Fruit fly (Drosophila melanogaster) whole organism, prepupa: ENCODE measurements around the gene Secp43.
A peak's percentile ranks its signal among the peaks of the same experiment; 100 is the strongest.

Experiments used
- Blimp-1 ChIP-seq: fragments of 200-800 bp; sonication (Bioruptor generic); optimal IDR thresholded peaks from 3 replicates; lab custom pipeline; 2017; ENCODE audit warnings: missing biosample characterization, missing genetic modification characterization, mild to moderate bottlenecking, moderate library complexity, missing genetic modification reagents
- CG10631 ChIP-seq: fragments of 200-800 bp; sonication (Bioruptor generic); optimal IDR thresholded peaks from 2 replicates; lab custom pipeline; 2016; ENCODE audit warnings: missing biosample characterization, missing genetic modification characterization
- CG11294 ChIP-seq: fragments of 200-800 bp; sonication (Bioruptor generic); IDR thresholded peaks from 2 replicates; pipeline ENCODE4 v1.3.6; 2022; ENCODE audit warnings: missing biosample characterization, missing genetic modification characterization
- CG11762 ChIP-seq: fragments of 200-800 bp; sonication (Bioruptor generic); optimal IDR thresholded peaks from 3 replicates; lab custom pipeline; 2016; ENCODE audit warnings: missing biosample characterization, missing genetic modification characterization; ENCODE audit not compliant: insufficient read depth
- CG11902 ChIP-seq: fragments of 200-800 bp; sonication (Bioruptor generic); optimal IDR thresholded peaks from 3 replicates; lab custom pipeline; 2016; ENCODE audit warnings: missing biosample characterization, missing genetic modification characterization
- CG15336 ChIP-seq: fragments of 200-800 bp; sonication (Bioruptor generic); IDR thresholded peaks from 2 replicates; pipeline ENCODE4 v1.3.6; 2022; ENCODE audit warnings: missing biosample characterization, missing genetic modification characterization
- CG1621 ChIP-seq: fragments of 200-800 bp; sonication (Bioruptor generic); optimal IDR thresholded peaks from 3 replicates; lab custom pipeline; 2018; ENCODE audit warnings: missing biosample characterization, mild to moderate bottlenecking, missing genetic modification characterization
- CG16779 ChIP-seq: fragments of 200-800 bp; sonication (Bioruptor generic); optimal IDR thresholded peaks from 3 replicates; lab custom pipeline; 2017; ENCODE audit warnings: missing biosample characterization, mild to moderate bottlenecking, missing genetic modification characterization
- CG3032 ChIP-seq: fragments of 200-800 bp; optimal IDR thresholded peaks from 2 replicates; lab custom pipeline; 2019; ENCODE audit warnings: missing biosample characterization, mild to moderate bottlenecking, missing genetic modification characterization, moderate library complexity
- CG31627 ChIP-seq: fragments of 200-800 bp; sonication (Bioruptor generic); optimal IDR thresholded peaks from 3 replicates; lab custom pipeline; 2016; ENCODE audit warnings: missing biosample characterization, missing genetic modification characterization
- CG32006 ChIP-seq: fragments of 200-800 bp; sonication (Bioruptor generic); optimal IDR thresholded peaks from 3 replicates; lab custom pipeline; 2017; ENCODE audit warnings: missing biosample characterization, mild to moderate bottlenecking, missing genetic modification characterization
- CG34406 ChIP-seq: fragments of 200-800 bp; sonication (Bioruptor generic); optimal IDR thresholded peaks from 3 replicates; lab custom pipeline; 2016; ENCODE audit warnings: missing biosample characterization, missing genetic modification characterization
- CG3919 ChIP-seq: fragments of 200-800 bp; sonication (Bioruptor generic); optimal IDR thresholded peaks from 3 replicates; lab custom pipeline; 2016; ENCODE audit warnings: missing biosample characterization, missing genetic modification characterization
- CG4318 ChIP-seq: fragments of 200-800 bp; sonication (Bioruptor generic); optimal IDR thresholded peaks from 3 replicates; lab custom pipeline; 2017; ENCODE audit warnings: missing biosample characterization, mild to moderate bottlenecking, missing genetic modification characterization
- CG6276 ChIP-seq: fragments of 200-800 bp; sonication (Bioruptor generic); optimal IDR thresholded peaks from 2 replicates; lab custom pipeline; 2017; ENCODE audit warnings: missing biosample characterization, mild to moderate bottlenecking, missing genetic modification characterization
- CG6792 ChIP-seq: fragments of 200-800 bp; sonication (Bioruptor generic); optimal IDR thresholded peaks from 3 replicates; lab custom pipeline; 2016; ENCODE audit warnings: missing biosample characterization, missing genetic modification characterization
- CG6808 ChIP-seq: fragments of 200-800 bp; sonication (Bioruptor generic); optimal IDR thresholded peaks from 3 replicates; lab custom pipeline; 2017; ENCODE audit warnings: missing biosample characterization, missing genetic modification characterization, mild to moderate bottlenecking, moderate library complexity, missing genetic modification reagents
- CG6854 ChIP-seq: fragments of 200-800 bp; sonication (Bioruptor generic); optimal IDR thresholded peaks from 2 replicates; lab custom pipeline; 2017; ENCODE audit warnings: missing biosample characterization, mild to moderate bottlenecking, missing genetic modification characterization
- CG8119 ChIP-seq: fragments of 200-800 bp; sonication (Bioruptor generic); IDR thresholded peaks from 3 replicates; pipeline ENCODE4 v1.3.6; 2022; ENCODE audit warnings: missing biosample characterization, missing genetic modification characterization
- CG8319 ChIP-seq: fragments of 200-800 bp; sonication (Bioruptor generic); optimal IDR thresholded peaks from 3 replicates; lab custom pipeline; 2016; ENCODE audit warnings: missing biosample characterization, missing genetic modification characterization
- CG8632 ChIP-seq: fragments of 200-800 bp; sonication (Bioruptor generic); optimal IDR thresholded peaks from 3 replicates; lab custom pipeline; 2016; ENCODE audit warnings: missing biosample characterization, missing genetic modification characterization
- CG9139 ChIP-seq: fragments of 200-800 bp; sonication (Bioruptor generic); optimal IDR thresholded peaks from 3 replicates; lab custom pipeline; 2017; ENCODE audit warnings: missing biosample characterization, mild to moderate bottlenecking, missing genetic modification characterization
- Eip75B ChIP-seq: fragments of 200-800 bp; sonication (Bioruptor generic); optimal IDR thresholded peaks from 3 replicates; lab custom pipeline; 2016; ENCODE audit warnings: missing biosample characterization, missing genetic modification characterization
- Eip93F ChIP-seq: fragments of 200-800 bp; sonication (Bioruptor generic); optimal IDR thresholded peaks from 2 replicates; lab custom pipeline; 2016; ENCODE audit warnings: missing biosample characterization, mild to moderate bottlenecking, missing genetic modification characterization
- Ets96B ChIP-seq: fragments of 200-800 bp; optimal IDR thresholded peaks from 2 replicates; lab custom pipeline; 2019; ENCODE audit warnings: missing biosample characterization, mild to moderate bottlenecking, missing genetic modification characterization, moderate library complexity
- Hr38 ChIP-seq: sonication (Bioruptor generic); optimal IDR thresholded peaks from 2 replicates; lab custom pipeline; 2016; ENCODE audit warnings: missing biosample characterization, missing genetic modification characterization
- Hr4 ChIP-seq: fragments of 200-800 bp; sonication (Bioruptor generic); optimal IDR thresholded peaks from 3 replicates; lab custom pipeline; 2016; ENCODE audit warnings: missing biosample characterization, missing genetic modification characterization
- Lpt ChIP-seq: fragments of 200-800 bp; sonication (Bioruptor generic); optimal IDR thresholded peaks from 3 replicates; lab custom pipeline; 2016; ENCODE audit warnings: missing biosample characterization, missing genetic modification characterization
- Met ChIP-seq: fragments of 200-800 bp; sonication (Bioruptor generic); optimal IDR thresholded peaks from 3 replicates; lab custom pipeline; 2016; ENCODE audit warnings: missing biosample characterization, missing genetic modification characterization
- Smox ChIP-seq: fragments of 200-800 bp; sonication (Bioruptor generic); optimal IDR thresholded peaks from 3 replicates; lab custom pipeline; 2016; ENCODE audit warnings: missing biosample characterization, missing genetic modification characterization
- Sox102F ChIP-seq: fragments of 200-800 bp; sonication (Bioruptor generic); optimal IDR thresholded peaks from 2 replicates; lab custom pipeline; 2016; ENCODE audit warnings: missing biosample characterization, mild to moderate bottlenecking, missing genetic modification characterization
- Sox14 ChIP-seq: fragments of 200-800 bp; sonication (Bioruptor generic); optimal IDR thresholded peaks from 3 replicates; lab custom pipeline; 2016; ENCODE audit warnings: missing biosample characterization, missing genetic modification characterization
- Sox15 ChIP-seq: fragments of 200-800 bp; sonication (Bioruptor generic); optimal IDR thresholded peaks from 3 replicates; lab custom pipeline; 2016; ENCODE audit warnings: missing biosample characterization, missing genetic modification characterization
- acj6 ChIP-seq: fragments of 200-800 bp; sonication (Bioruptor generic); optimal IDR thresholded peaks from 3 replicates; lab custom pipeline; 2016; ENCODE audit warnings: missing biosample characterization, missing genetic modification characterization
- cyc ChIP-seq: fragments of 200-800 bp; sonication (Bioruptor generic); optimal IDR thresholded peaks from 3 replicates; lab custom pipeline; 2016; ENCODE audit warnings: missing biosample characterization, missing genetic modification characterization
- dac ChIP-seq: fragments of 200-800 bp; sonication (Bioruptor generic); optimal IDR thresholded peaks from 2 replicates; lab custom pipeline; 2017; ENCODE audit warnings: missing biosample characterization, mild to moderate bottlenecking, missing genetic modification characterization
- dsx ChIP-seq: fragments of 200-800 bp; optimal IDR thresholded peaks from 3 replicates; lab custom pipeline; 2019; ENCODE audit warnings: missing biosample characterization, mild to moderate bottlenecking, missing genetic modification characterization, moderate library complexity; ENCODE audit not compliant: poor library complexity, severe bottlenecking
- eg ChIP-seq: fragments of 200-800 bp; sonication (Bioruptor generic); IDR thresholded peaks from 3 replicates; pipeline ENCODE4 v1.3.6; 2022; ENCODE audit warnings: missing biosample characterization, missing genetic modification characterization
- fd59A ChIP-seq: fragments of 200-800 bp; sonication (Bioruptor generic); optimal IDR thresholded peaks from 2 replicates; lab custom pipeline; 2017; ENCODE audit warnings: missing biosample characterization, mild to moderate bottlenecking, missing genetic modification characterization, missing genetic modification reagents
- fd85E ChIP-seq: fragments of 200-800 bp; sonication (Bioruptor generic); optimal IDR thresholded peaks from 3 replicates; lab custom pipeline; 2016; ENCODE audit warnings: missing biosample characterization, missing genetic modification characterization
- fkh ChIP-seq: fragments of 200-800 bp; sonication (Bioruptor generic); optimal IDR thresholded peaks from 3 replicates; lab custom pipeline; 2017; ENCODE audit warnings: missing biosample characterization, mild to moderate bottlenecking, missing genetic modification characterization, moderate library complexity
- pdm3 ChIP-seq: fragments of 200-800 bp; sonication (Bioruptor generic); optimal IDR thresholded peaks from 3 replicates; lab custom pipeline; 2016; ENCODE audit warnings: missing biosample characterization, missing genetic modification characterization
- spab ChIP-seq: fragments of 200-800 bp; sonication (Bioruptor generic); optimal IDR thresholded peaks from 2 replicates; lab custom pipeline; 2017; ENCODE audit warnings: missing biosample characterization, mild to moderate bottlenecking, missing genetic modification characterization, missing genetic modification reagents
- svp ChIP-seq: fragments of 200-800 bp; sonication (Bioruptor generic); peaks from one replicate; lab custom pipeline; 2016; ENCODE audit warnings: missing biosample characterization, missing genetic modification characterization
- vri ChIP-seq: fragments of 200-800 bp; sonication (Bioruptor generic); optimal IDR thresholded peaks from 3 replicates; lab custom pipeline; 2016; ENCODE audit warnings: missing biosample characterization, mild to moderate bottlenecking, missing genetic modification characterization

The Secp43 gene

DNA sequence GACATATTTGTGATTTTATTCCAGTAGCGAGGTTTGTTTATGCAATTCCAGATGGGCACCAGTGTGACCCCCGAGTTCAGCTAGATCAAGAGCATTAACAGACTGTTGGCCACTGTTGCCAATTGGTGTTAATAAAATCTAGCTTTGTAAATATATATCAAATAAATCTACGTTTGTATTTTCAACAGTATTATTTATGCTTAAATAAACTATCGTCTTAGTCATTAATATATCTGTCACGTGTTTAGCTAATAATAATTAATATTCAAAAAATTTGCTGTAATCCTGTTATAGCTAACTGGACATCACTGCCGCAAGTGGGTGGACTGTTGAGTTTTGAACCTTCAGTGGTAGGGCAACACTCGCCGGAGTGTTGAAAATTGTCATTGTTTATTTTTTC lies 5.3 kb upstream of the Secp43 start, which contains the start of the genes mRpL27 and CG15435 (continued):
- no peak for TF ChIP-seq CG15336 (GFP tag; lab: Robert Waterston, UW)
- TF ChIP-seq CG1621: peak; percentile 44
- TF ChIP-seq CG16779 (tag; lab: Kevin White, UChicago): no peak
- TF ChIP-seq CG34406 (GFP tag; lab: Kevin White, UChicago): no peak
- no peak for TF ChIP-seq Eip93F (GFP tag; lab: Kevin White, UChicago)
- TF ChIP-seq Hr4 (GFP tag; lab: Kevin White, UChicago): no peak
- TF ChIP-seq Eip75B (GFP tag; lab: Kevin White, UChicago): no peak
- no peak for TF ChIP-seq Sox15
- no peak for TF ChIP-seq Hr38 (GFP tag; lab: Kevin White, UChicago)
- peak; percentile 25 for TF ChIP-seq CG3032 (tag; lab: Kevin White, UChicago)
- no peak for TF ChIP-seq CG8119
- no peak for TF ChIP-seq dsx (GFP tag; lab: Kevin White, UChicago)
- no peak for TF ChIP-seq CG11294 (GFP tag; lab: Robert Waterston, UW)
- TF ChIP-seq acj6 (GFP tag; lab: Kevin White, UChicago): no peak
- TF ChIP-seq dac (GFP tag; lab: Kevin White, UChicago): no peak
- no peak for TF ChIP-seq vri
- TF ChIP-seq CG32006 (GFP tag; lab: Kevin White, UChicago): no peak
- no peak for TF ChIP-seq CG8319 (GFP tag; lab: Kevin White, UChicago)
- no peak for TF ChIP-seq CG11762
- TF ChIP-seq Lpt (GFP tag; lab: Kevin White, UChicago): no peak
- TF ChIP-seq eg (GFP tag; lab: Robert Waterston, UW): no peak
- peak; percentile 50 for TF ChIP-seq Sox14
- peak; percentile 92 for TF ChIP-seq svp (GFP tag; lab: Kevin White, UChicago)
- TF ChIP-seq CG6792 (GFP tag; lab: Kevin White, UChicago): no peak
- TF ChIP-seq, all 60 proteins: peak for 12

DNA sequence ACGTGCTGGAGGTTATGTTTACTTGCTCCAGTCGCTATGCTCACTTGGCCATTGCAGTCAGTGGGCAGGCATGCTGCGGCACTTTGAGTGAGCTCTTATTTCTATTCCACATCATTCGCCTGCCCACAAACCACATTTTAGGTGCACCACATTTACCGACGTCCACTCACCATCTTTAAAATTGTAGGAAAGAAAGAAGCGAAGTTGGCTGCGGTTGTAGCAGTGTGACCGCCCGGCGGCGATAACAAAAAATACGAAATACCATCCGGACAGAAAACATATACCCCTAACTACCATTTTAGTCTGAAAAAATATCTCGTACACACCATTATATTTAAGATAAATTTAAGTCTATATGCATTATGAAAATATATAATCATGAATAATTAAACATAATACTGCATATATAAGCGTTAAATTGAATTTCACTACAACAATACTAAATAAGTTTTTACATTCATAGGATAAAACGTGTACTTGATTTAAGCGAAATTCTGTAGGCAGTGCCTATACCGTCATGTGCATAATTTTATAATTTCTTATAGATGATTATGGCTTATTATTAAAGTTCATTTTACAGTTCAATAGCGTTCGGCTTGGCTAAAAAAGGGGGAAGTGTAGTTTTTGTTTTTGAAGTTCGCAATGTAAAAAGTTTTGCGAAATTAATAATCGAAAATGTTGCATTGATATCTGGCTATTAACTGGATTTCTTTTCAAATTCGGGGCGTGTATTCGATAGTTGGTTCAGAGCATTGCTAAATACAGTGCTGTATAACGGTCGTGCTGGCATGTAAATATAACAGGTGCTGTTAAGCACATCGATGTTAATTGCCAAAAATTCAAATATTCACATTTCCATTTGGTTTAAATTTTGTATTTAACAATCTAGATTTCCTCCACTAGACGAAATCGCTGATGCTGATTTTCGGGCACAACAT lies 4.1 kb upstream of the Secp43 start, which contains the start of gene RpL27A:
Gene RpL27A (minus strand): TSS at position 246 of the 938 bp plus-strand sequence.
- peak; percentile 43 for TF ChIP-seq dsx (GFP tag; lab: Kevin White, UChicago)
- peak; percentile 72 for TF ChIP-seq CG34406 (GFP tag; lab: Kevin White, UChicago)
- TF ChIP-seq Blimp-1 (GFP tag; lab: Kevin White, UChicago): peak; percentile 45
- no peak for TF ChIP-seq CG16779 (tag; lab: Kevin White, UChicago)
- no peak for TF ChIP-seq CG8319 (GFP tag; lab: Kevin White, UChicago)
- peak; percentile 61 for TF ChIP-seq acj6 (GFP tag; lab: Kevin White, UChicago)
- peak; percentile 60 for TF ChIP-seq Smox
- no peak for TF ChIP-seq fd85E (GFP tag; lab: Kevin White, UChicago)
- TF ChIP-seq pdm3: peak; percentile 57
- TF ChIP-seq CG32006 (GFP tag; lab: Kevin White, UChicago): peak; percentile 60
- peak; percentile 65 for TF ChIP-seq CG6808
- TF ChIP-seq Eip75B (GFP tag; lab: Kevin White, UChicago): peak; percentile 67
- no peak for TF ChIP-seq Sox102F (GFP tag; lab: Kevin White, UChicago)
- TF ChIP-seq fd59A: peak; percentile 37
- no peak for TF ChIP-seq CG11762
- peak; percentile 19 for TF ChIP-seq Ets96B (tag; lab: Kevin White, UChicago)
- TF ChIP-seq Lpt (GFP tag; lab: Kevin White, UChicago): peak; percentile 9
- TF ChIP-seq CG11902: no peak
- TF ChIP-seq CG3919 (GFP tag; lab: Kevin White, UChicago): peak; percentile 86
- peak; percentile 21 for TF ChIP-seq Sox15
- TF ChIP-seq CG31627: peak; percentile 57
- no peak for TF ChIP-seq CG4318 (GFP tag; lab: Kevin White, UChicago)
- peak; percentile 49 for TF ChIP-seq fkh (GFP tag; lab: Kevin White, UChicago)
- TF ChIP-seq cyc (GFP tag; lab: Kevin White, UChicago): peak; percentile 70
- TF ChIP-seq CG6854: peak; percentile 90
- no peak for TF ChIP-seq CG6276 (GFP tag; lab: Kevin White, UChicago)
- TF ChIP-seq CG9139 (GFP tag; lab: Kevin White, UChicago): no peak
- peak; percentile 51 for TF ChIP-seq CG6792 (GFP tag; lab: Kevin White, UChicago)
- TF ChIP-seq eg (GFP tag; lab: Robert Waterston, UW): peak; percentile 83
- TF ChIP-seq spab (GFP tag; lab: Kevin White, UChicago): no peak
- peak; percentile 64 for TF ChIP-seq CG10631 (GFP tag; lab: Kevin White, UChicago)
- peak; percentile 19 for TF ChIP-seq Sox14
- peak; percentile 85 for TF ChIP-seq svp (GFP tag; lab: Kevin White, UChicago)
- peak; percentile 68 for TF ChIP-seq dac (GFP tag; lab: Kevin White, UChicago)
- TF ChIP-seq CG8632 (GFP tag; lab: Kevin White, UChicago): peak; percentile 35
- TF ChIP-seq Met (GFP tag; lab: Kevin White, UChicago): peak; percentile 80
